Fruit fly (Drosophila melanogaster): Measurements from ENCODE around the gene Uros1.

The Uros1 gene

dm6 chrX:8883954-8884353, 16.1 kb downstream of the Uros1 start (continued):
- TF ChIP-seq cwo (GFP tag; optimal IDR thresholded peaks at IDR 0.05) (peak; percentile 31), fd102C (GFP tag; optimal IDR thresholded peaks at IDR 0.05) (no peak), CG10209 (GFP tag; optimal IDR thresholded peaks at IDR 0.05) (peak; percentile 24)

DNA sequence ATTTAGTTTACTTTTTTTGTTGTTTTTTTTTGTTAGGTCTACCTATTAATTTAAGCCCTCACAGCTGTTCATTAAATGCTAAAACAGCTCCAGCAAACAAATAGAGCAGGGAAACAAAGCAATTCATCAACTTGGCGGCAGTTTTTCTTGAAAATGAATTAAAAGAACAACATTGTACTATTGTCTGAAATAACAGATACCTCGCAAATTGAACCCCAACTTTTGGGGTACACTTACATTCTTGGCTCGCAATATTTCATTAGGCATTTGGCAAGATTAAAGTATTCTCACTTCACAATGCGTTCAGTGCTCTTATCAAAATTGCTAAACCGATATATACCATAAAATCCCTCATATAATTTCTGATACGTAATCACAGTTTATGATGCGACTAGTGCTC, 16.7 kb downstream of the Uros1 start:
- TF ChIP-seq fu2 (GFP tag; optimal IDR thresholded peaks at IDR 0.05): no peak
- TF ChIP-seq CG6765 (GFP tag; optimal IDR thresholded peaks at IDR 0.05): no peak
- 0 out of 2 replicates have a peak, but pooled peaks have one; percentile 16 for TF ChIP-seq Rfx (GFP tag; IDR thresholded peaks at IDR 0.05)
- TF ChIP-seq Mes4 (GFP tag; optimal IDR thresholded peaks at IDR 0.05): no peak
- no peak for TF ChIP-seq peb (GFP tag; IDR thresholded peaks at IDR 0.05)
- no peak for TF ChIP-seq sima (GFP tag; optimal IDR thresholded peaks at IDR 0.05)
- TF ChIP-seq NC2β (GFP tag; optimal IDR thresholded peaks at IDR 0.05): no peak
- TF ChIP-seq D (optimal IDR thresholded peaks at IDR 0.05): no peak
- no peak for TF ChIP-seq D (GFP tag; optimal IDR thresholded peaks at IDR 0.05)
- no peak for TF ChIP-seq fd3F (GFP tag; optimal IDR thresholded peaks at IDR 0.05)
- no peak for TF ChIP-seq Hand (GFP tag; optimal IDR thresholded peaks at IDR 0.05)
- TF ChIP-seq Nf-YC (tag; optimal IDR thresholded peaks at IDR 0.05): no peak
- no peak for TF ChIP-seq wdn (GFP tag; IDR thresholded peaks at IDR 0.05)
- TF ChIP-seq D19B (GFP tag; optimal IDR thresholded peaks at IDR 0.05): peak; percentile 62
- no peak for TF ChIP-seq ATbp (GFP tag; optimal IDR thresholded peaks at IDR 0.05)
- no peak for TF ChIP-seq vnd (GFP tag; IDR thresholded peaks at IDR 0.05; ENCODE audit: partially characterized antibody)
- no peak for TF ChIP-seq Meics (GFP tag; optimal IDR thresholded peaks at IDR 0.05)
- no peak for TF ChIP-seq eyg (GFP tag; optimal IDR thresholded peaks at IDR 0.05)
- no peak for TF ChIP-seq MTF-1 (GFP tag; optimal IDR thresholded peaks at IDR 0.05; ENCODE audit: borderline replicate concordance)
- peak; percentile 3 for TF ChIP-seq CG34376 (GFP tag; optimal IDR thresholded peaks at IDR 0.05)
- no peak for TF ChIP-seq ftz-f1 (GFP tag; optimal IDR thresholded peaks at IDR 0.05)
- no peak for TF ChIP-seq psq (GFP tag; optimal IDR thresholded peaks at IDR 0.05)
- no peak for TF ChIP-seq Dref (GFP tag; IDR thresholded peaks at IDR 0.05)
- TF ChIP-seq ro (GFP tag; IDR thresholded peaks at IDR 0.05): no peak
- TF ChIP-seq ranshi (GFP tag; IDR thresholded peaks at IDR 0.05): no peak
- no peak for TF ChIP-seq CG15011 (GFP tag; optimal IDR thresholded peaks at IDR 0.05)
- no peak for TF ChIP-seq Bteb2 (GFP tag; optimal IDR thresholded peaks at IDR 0.05)
- no peak for TF ChIP-seq Six4 (GFP tag; optimal IDR thresholded peaks at IDR 0.05)
- no peak for TF ChIP-seq Stat92E (GFP tag; optimal IDR thresholded peaks at IDR 0.05)
- TF ChIP-seq scrt (GFP tag; optimal IDR thresholded peaks at IDR 0.05): no peak
- TF ChIP-seq CG6791 (GFP tag; IDR thresholded peaks at IDR 0.05; ENCODE audit: partially characterized antibody): no peak
- no peak for TF ChIP-seq lov (optimal IDR thresholded peaks at IDR 0.05)
- TF ChIP-seq lov (GFP tag; IDR thresholded peaks at IDR 0.05): no peak
- no peak for TF ChIP-seq CG8290 (GFP tag; optimal IDR thresholded peaks at IDR 0.05)
- peak in 1 of 2 experiments; percentile 2 for TF ChIP-seq CG8290 (tag; optimal IDR thresholded peaks at IDR 0.05)
- no peak for TF ChIP-seq CG5180 (GFP tag; optimal IDR thresholded peaks at IDR 0.05)
- TF ChIP-seq HLH4C (GFP tag; IDR thresholded peaks at IDR 0.05; ENCODE audit: partially characterized antibody): peak; percentile 53; the same call in 2 of the 3 replicates
- TF ChIP-seq Fer3 (tag; optimal IDR thresholded peaks at IDR 0.05): no peak
- TF ChIP-seq Side (GFP tag; optimal IDR thresholded peaks at IDR 0.05): no peak
- TF ChIP-seq CrebB (tag; optimal IDR thresholded peaks at IDR 0.05): no peak
- no peak for TF ChIP-seq mld (GFP tag; IDR thresholded peaks at IDR 0.05; ENCODE audit: partially characterized antibody)
- TF ChIP-seq Hmr (GFP tag; optimal IDR thresholded peaks at IDR 0.05): no peak
- no peak for TF ChIP-seq gcm2 (GFP tag; optimal IDR thresholded peaks at IDR 0.05)
- TF ChIP-seq gt (GFP tag; IDR thresholded peaks at IDR 0.05): no peak
- no peak for TF ChIP-seq nom (GFP tag; optimal IDR thresholded peaks at IDR 0.05)
- no peak for TF ChIP-seq sisA (GFP tag; IDR thresholded peaks at IDR 0.05)

Data from whole organism, embryonic.